Worm (Caenorhabditis elegans) whole organism, midembryonic: Measurements from ENCODE around the gene K09C6.3.
"Not testable (repeated sequence)": the region's sequence is repeated elsewhere in the genome, so short reads cannot be mapped to it uniquely, and the experiment has no call there.

Experiments used
- T22C8.4 ChIP-seq: fragments of 200-800 bp; sonication (Bioruptor generic); IDR thresholded peaks from 2 replicates; pipeline ENCODE4 v1.3.6; 2022; ENCODE audit warnings: missing genetic modification characterization, missing compliant biosample characterization
- cog-1 ChIP-seq: sonication (generic microtip); optimal IDR thresholded peaks from 2 replicates; lab custom pipeline; 2016; ENCODE audit warnings: missing genetic modification characterization, missing compliant biosample characterization
- flt-1 ChIP-seq: fragments of 200-800 bp; sonication (Bioruptor generic); IDR thresholded peaks from 2 replicates; pipeline ENCODE4 v1.3.6; 2022; ENCODE audit warnings: missing genetic modification characterization, missing compliant biosample characterization
- klf-2 ChIP-seq: fragments of 200-800 bp; sonication (Bioruptor generic); conservative IDR thresholded peaks from 2 replicates; pipeline ENCODE4 v1.3.6; 2022; ENCODE audit warnings: missing genetic modification reagents, missing genetic modification characterization, missing compliant biosample characterization
- med-1 ChIP-seq: sonication (generic microtip); optimal IDR thresholded peaks from 2 replicates; lab custom pipeline; 2017; ENCODE audit warnings: missing genetic modification characterization, mild to moderate bottlenecking, missing compliant biosample characterization, antibody characterized with exemption, missing genetic modification reagents; ENCODE audit not compliant: insufficient read depth
- ref-1 ChIP-seq: fragments of 200-800 bp; sonication (Bioruptor generic); conservative IDR thresholded peaks from 2 replicates; pipeline ENCODE4 v1.3.6; 2022; ENCODE audit warnings: missing genetic modification reagents, missing genetic modification characterization, missing compliant biosample characterization
- tab-1 ChIP-seq: fragments of 200-800 bp; sonication (Bioruptor generic); IDR thresholded peaks from 2 replicates; pipeline ENCODE4 v1.3.6; 2022; ENCODE audit warnings: missing genetic modification characterization, missing compliant biosample characterization
- ztf-23 ChIP-seq: fragments of 200-800 bp; sonication (Bioruptor generic); IDR thresholded peaks from 2 replicates; pipeline ENCODE4 v1.3.6; 2022; ENCODE audit warnings: missing genetic modification reagents, missing genetic modification characterization, missing compliant biosample characterization
- ztf-29 ChIP-seq: fragments of 200-800 bp; sonication (Bioruptor generic); IDR thresholded peaks from 2 replicates; pipeline ENCODE4 v1.3.6; 2022; ENCODE audit warnings: missing genetic modification reagents, missing genetic modification characterization, missing compliant biosample characterization

The K09C6.3 gene

DNA sequence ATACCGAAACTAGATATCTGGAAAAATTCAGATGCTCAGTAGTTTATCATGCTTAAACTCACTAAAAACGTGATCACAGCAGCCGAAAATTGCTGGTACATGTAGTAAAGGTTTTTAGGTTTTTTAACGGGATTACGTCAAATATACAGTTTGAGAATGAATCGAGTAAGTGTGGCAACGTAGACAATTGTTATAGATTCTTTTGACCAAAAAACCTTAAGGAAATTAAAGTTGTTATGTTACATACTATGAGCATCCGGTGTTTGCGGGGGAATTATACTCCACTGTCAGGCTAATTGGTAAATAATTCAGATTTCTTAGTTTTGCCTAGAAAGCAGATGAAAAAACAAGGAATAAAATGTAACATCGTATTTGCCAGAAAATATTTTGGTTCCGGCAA lies 31.7 kb upstream of the K09C6.3 start, which contains the start of gene srx-32:
srx-32 (minus strand) TSS at position 101 of the 400 bp plus-strand sequence.
- TF ChIP-seq ztf-23, tab-1, klf-2 (GFP tag; lab: Robert Waterston, UW): not testable (repeated sequence)

ce11 chrV:822922-823321 lies 29.4 kb upstream of the K09C6.3 start, which contains the start of gene srx-31:
TSS of gene srx-31 (minus strand) at chrV:823022.
- TF ChIP-seq klf-2 (GFP tag; lab: Robert Waterston, UW); ztf-23 (GFP tag; lab: Robert Waterston, UW); T22C8.4: not testable (repeated sequence)

ce11 chrV:826097-826496 lies 26.2 kb upstream of the K09C6.3 start, which contains the start of gene F41H8.2:
TSS of gene F41H8.2 (plus strand) at chrV:826397.
- no peak for TF ChIP-seq klf-2 (GFP tag; lab: Robert Waterston, UW)
- no peak for TF ChIP-seq cog-1 (tag; lab: Kevin White, UChicago)
- no peak for TF ChIP-seq med-1 (GFP tag; lab: Kevin White, UChicago)
- TF ChIP-seq T22C8.4, result no peak
- TF ChIP-seq ztf-29, result no peak
- TF ChIP-seq flt-1 (GFP tag; lab: Robert Waterston, UW), result no peak
- TF ChIP-seq tab-1 (GFP tag; lab: Robert Waterston, UW), result no peak

DNA sequence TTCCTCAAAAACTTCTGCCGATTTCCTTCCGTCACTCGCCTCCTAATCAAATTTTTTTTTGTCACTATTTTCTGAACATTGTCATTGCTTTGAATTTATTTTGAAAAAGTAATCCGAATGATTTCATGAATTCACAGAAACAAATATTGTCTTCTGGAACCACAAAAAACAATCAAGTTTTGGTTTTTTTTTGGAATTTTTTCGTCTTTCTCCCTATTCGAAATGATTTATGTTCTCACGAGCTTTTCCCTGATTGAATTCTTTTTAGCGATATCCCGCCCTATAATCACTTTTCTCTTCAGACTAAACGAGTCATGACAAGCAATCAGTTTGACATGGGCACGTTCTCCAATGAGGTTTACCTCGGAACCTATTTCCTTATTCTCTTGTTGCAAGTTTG lies 18.9 kb upstream of the K09C6.3 start, which contains the start of gene F41H8.1:
F41H8.1 (plus strand) TSS at position 301 of the 400 bp plus-strand sequence.
- TF ChIP-seq flt-1 (GFP tag; lab: Robert Waterston, UW) (no peak), klf-2 (GFP tag; lab: Robert Waterston, UW) (no peak), tab-1 (GFP tag; lab: Robert Waterston, UW) (no peak), cog-1 (tag; lab: Kevin White, UChicago) (no peak), ztf-23 (GFP tag; lab: Robert Waterston, UW) (no peak), T22C8.4 (no peak), ztf-29 (no peak), med-1 (GFP tag; lab: Kevin White, UChicago) (no peak), ref-1 (no peak)

- TF ChIP-seq cog-1 (tag; lab: Kevin White, UChicago); tab-1 (GFP tag; lab: Robert Waterston, UW); ztf-29: not testable (repeated sequence)
These were observed 13.3 kb upstream of the K09C6.3 start, which contains the start of the genes K09C6.7 and K09C6.10 for ce11 chrV:838984-839471. TSS of gene K09C6.7 (minus strand) at chrV:839084. TSS of gene K09C6.10 (plus strand) at chrV:839421.

DNA sequence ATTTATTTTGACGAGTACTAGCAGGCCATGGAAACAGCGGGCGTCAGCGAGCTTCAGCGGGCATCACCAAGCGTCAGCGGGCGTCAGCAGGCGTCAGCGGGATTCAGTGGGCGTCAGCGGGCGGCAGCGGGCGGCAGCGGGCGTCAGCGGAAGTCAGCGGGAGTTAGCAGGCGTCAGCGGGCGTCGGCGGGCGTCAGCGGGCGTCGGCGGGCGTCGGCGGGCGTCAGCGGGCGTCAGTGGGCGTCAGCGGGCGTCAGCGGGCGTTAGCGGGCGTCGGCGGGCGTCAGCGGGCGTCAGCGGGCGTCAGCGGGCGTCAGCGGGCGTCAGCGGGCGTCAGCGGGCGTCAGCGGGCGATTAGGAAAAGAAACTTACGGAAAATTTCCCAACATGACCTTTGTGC lies 9.7 kb upstream of the K09C6.3 start:
- TF ChIP-seq tab-1 (GFP tag; lab: Robert Waterston, UW), result no peak
- no peak for TF ChIP-seq cog-1 (tag; lab: Kevin White, UChicago)
- TF ChIP-seq ref-1, result no peak
- TF ChIP-seq flt-1 (GFP tag; lab: Robert Waterston, UW), result no peak
- no peak for TF ChIP-seq klf-2 (GFP tag; lab: Robert Waterston, UW)
- TF ChIP-seq ztf-29, result no peak
- TF ChIP-seq T22C8.4, result no peak
- TF ChIP-seq ztf-23 (GFP tag; lab: Robert Waterston, UW), result no peak
- TF ChIP-seq med-1 (GFP tag; lab: Kevin White, UChicago), result no peak

ce11 chrV:843118-843517 lies 9.2 kb upstream of the K09C6.3 start, which contains the start of gene K09C6.8:
TSS of gene K09C6.8 (minus strand) at chrV:843218.
- not testable (repeated sequence) for TF ChIP-seq T22C8.4; tab-1 (GFP tag; lab: Robert Waterston, UW); ztf-23 (GFP tag; lab: Robert Waterston, UW)

DNA sequence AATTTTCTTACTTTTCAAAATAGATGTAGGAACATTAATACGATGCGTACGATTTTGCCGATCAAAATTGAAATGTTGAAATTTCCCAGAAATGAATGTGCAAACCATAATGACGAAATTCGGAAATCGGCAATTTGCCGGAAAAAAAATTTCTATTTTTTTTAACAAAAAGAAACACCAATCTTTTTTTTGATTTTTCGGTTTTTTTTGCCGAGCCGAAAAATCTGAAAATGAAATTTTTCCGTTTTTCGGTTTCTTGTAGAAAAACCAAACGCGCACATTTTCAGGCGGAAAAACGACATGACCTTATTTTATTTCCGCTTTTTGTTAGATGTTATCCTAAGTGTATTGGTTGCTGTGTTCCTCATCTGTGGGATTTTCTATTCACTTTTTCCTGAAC lies 4.8 kb upstream of the K09C6.3 start, which contains the start of gene srbc-13:
srbc-13 (plus strand) TSS at position 301 of the 400 bp plus-strand sequence.
- TF ChIP-seq ref-1, result no peak
- TF ChIP-seq cog-1 (tag; lab: Kevin White, UChicago), result no peak
- TF ChIP-seq tab-1 (GFP tag; lab: Robert Waterston, UW), result no peak
- TF ChIP-seq T22C8.4, result no peak
- no peak for TF ChIP-seq ztf-29
- no peak for TF ChIP-seq flt-1 (GFP tag; lab: Robert Waterston, UW)
- no peak for TF ChIP-seq klf-2 (GFP tag; lab: Robert Waterston, UW)
- TF ChIP-seq ztf-23 (GFP tag; lab: Robert Waterston, UW), result no peak
- no peak for TF ChIP-seq med-1 (GFP tag; lab: Kevin White, UChicago)

DNA sequence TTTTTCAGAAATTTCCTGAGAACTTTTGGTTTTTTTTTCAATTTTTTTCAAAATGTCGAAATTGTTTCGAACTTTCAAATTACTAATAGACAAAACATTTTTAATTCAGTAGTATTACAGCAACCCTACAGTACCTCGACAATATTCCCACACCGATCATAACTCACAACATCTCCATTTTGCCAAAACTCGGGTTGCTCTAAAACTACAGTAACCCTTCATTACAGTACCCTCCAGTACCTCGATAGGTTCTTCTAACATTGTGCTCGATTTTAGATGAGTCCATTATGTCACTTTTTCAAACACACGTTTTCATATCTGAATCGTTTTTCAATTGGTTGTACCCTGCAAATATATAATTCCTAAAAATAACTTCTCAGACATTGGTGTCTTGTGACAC lies 3.2 kb upstream of the K09C6.3 start:
- no peak for TF ChIP-seq klf-2 (GFP tag; lab: Robert Waterston, UW)
- no peak for TF ChIP-seq med-1 (GFP tag; lab: Kevin White, UChicago)
- no peak for TF ChIP-seq cog-1 (tag; lab: Kevin White, UChicago)
- no peak for TF ChIP-seq ztf-29
- no peak for TF ChIP-seq T22C8.4
- no peak for TF ChIP-seq ztf-23 (GFP tag; lab: Robert Waterston, UW)
- TF ChIP-seq ref-1, result no peak
- TF ChIP-seq tab-1 (GFP tag; lab: Robert Waterston, UW), result no peak

- TF ChIP-seq tab-1 (GFP tag; lab: Robert Waterston, UW) (no peak), T22C8.4 (no peak), med-1 (GFP tag; lab: Kevin White, UChicago) (no peak), ref-1 (no peak), ztf-29 (no peak), ztf-23 (GFP tag; lab: Robert Waterston, UW) (no peak), klf-2 (GFP tag; lab: Robert Waterston, UW) (no peak), cog-1 (tag; lab: Kevin White, UChicago) (no peak), flt-1 (GFP tag; lab: Robert Waterston, UW) (no peak)
These were observed 2.8 kb upstream of the K09C6.3 start, which contains the start of gene srbc-12 for ce11 chrV:849512-849911. TSS of gene srbc-12 (plus strand) at chrV:849812.
